Fruit fly (Drosophila melanogaster) whole organism, pupa: ENCODE measurements around the gene Or23a.

Experiments used
- CG14655 ChIP-seq: fragments of 200-800 bp; sonication (Bioruptor generic); optimal IDR thresholded peaks from 3 replicates; lab custom pipeline; 2017; ENCODE audit warnings: mild to moderate bottlenecking, missing biosample characterization, missing genetic modification reagents, missing genetic modification characterization
- CG15710 ChIP-seq: fragments of 200-800 bp; sonication (Bioruptor generic); optimal IDR thresholded peaks from 2 replicates; lab custom pipeline; 2018; ENCODE audit warnings: missing biosample characterization, mild to moderate bottlenecking, missing genetic modification characterization, moderate library complexity
- CG32121 ChIP-seq: fragments of 200-800 bp; sonication (Bioruptor generic); IDR thresholded peaks from 2 replicates; pipeline ENCODE4 v1.3.6; 2022; ENCODE audit warnings: missing biosample characterization, missing genetic modification characterization
- CG8301 ChIP-seq: fragments of 200-800 bp; sonication (Bioruptor generic); optimal IDR thresholded peaks from 2 replicates; lab custom pipeline; 2018; ENCODE audit warnings: missing biosample characterization, mild to moderate bottlenecking, missing genetic modification characterization
- CG9948 ChIP-seq: fragments of 200-800 bp; sonication (Bioruptor generic); optimal IDR thresholded peaks from 2 replicates; lab custom pipeline; 2018; ENCODE audit warnings: missing biosample characterization, mild to moderate bottlenecking, missing genetic modification characterization, moderate library complexity
- Ets98B ChIP-seq: fragments of 200-800 bp; sonication (Bioruptor generic); IDR thresholded peaks from 2 replicates; pipeline ENCODE4 v1.3.6; 2022; ENCODE audit warnings: missing biosample characterization, missing genetic modification characterization
- Pif1B ChIP-seq: fragments of 200-800 bp; sonication (Bioruptor generic); optimal IDR thresholded peaks from 3 replicates; lab custom pipeline; 2016; ENCODE audit warnings: missing biosample characterization, missing genetic modification characterization
- gl ChIP-seq: fragments of 200-800 bp; sonication (Bioruptor generic); optimal IDR thresholded peaks from 2 replicates; lab custom pipeline; 2018; ENCODE audit warnings: missing biosample characterization, mild to moderate bottlenecking, missing genetic modification characterization

DNA sequence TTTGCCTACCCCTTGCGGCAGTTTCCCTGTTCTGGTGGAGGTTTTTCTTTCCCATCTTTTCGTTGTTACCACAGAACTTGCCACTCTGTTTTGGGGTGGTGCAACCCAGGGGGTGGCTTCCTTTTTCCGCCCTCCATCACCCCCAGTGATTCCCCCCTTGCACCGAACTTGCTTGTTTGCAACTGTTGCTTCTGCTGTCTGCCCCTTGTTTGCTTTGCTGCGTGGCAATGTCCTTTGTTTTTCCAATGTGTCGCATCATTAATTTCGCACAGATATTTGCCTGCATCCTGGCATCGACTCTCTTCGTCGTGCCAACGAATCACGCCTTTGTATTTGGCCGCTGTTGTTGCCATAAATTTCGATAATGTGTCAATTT, 16.9 kb upstream of the Or23a start:
- TF ChIP-seq Pif1B (GFP tag; lab: Kevin White, UChicago) (no peak), CG9948 (tag; lab: Kevin White, UChicago) (no peak), CG8301 (tag; lab: Kevin White, UChicago) (no peak), Ets98B (no peak), gl (tag; lab: Kevin White, UChicago) (no peak), CG15710 (no peak), CG14655 (GFP tag; lab: Kevin White, UChicago) (no peak), CG32121 (GFP tag; lab: Robert Waterston, UW) (no peak)
